Worm (Caenorhabditis elegans): ENCODE results near the gene F32D8.15.

The F32D8.15 gene

ce11 chrV:10938739-10939138 is 34.9 kb downstream of the F32D8.15 start, which contains the start of gene F17C11.11:
Gene F17C11.11, minus strand, starts transcription at chrV:10938817.
- TF ChIP-seq B0261.1 (tag; optimal IDR thresholded peaks at IDR 0.05): no peak
- peak; percentile 22 for TF ChIP-seq ZK185.1 (tag; optimal IDR thresholded peaks at IDR 0.05; ENCODE audit: poor library complexity, severe bottlenecking)
- no peak for TF ChIP-seq let-607 (tag; optimal IDR thresholded peaks at IDR 0.05)
- TF ChIP-seq chd-7 (tag; optimal IDR thresholded peaks at IDR 0.05): peak; percentile 20
- TF ChIP-seq mcd-1 (GFP tag; IDR thresholded peaks at IDR 0.05): no peak
- no peak for TF ChIP-seq B0035.1 (tag; optimal IDR thresholded peaks at IDR 0.05)
- no peak for TF ChIP-seq nhr-120 (GFP tag; IDR thresholded peaks at IDR 0.05)
- no peak for TF ChIP-seq dpff-1 (tag; optimal IDR thresholded peaks at IDR 0.05)
- no peak for TF ChIP-seq somi-1 (GFP tag; optimal IDR thresholded peaks at IDR 0.05)
- peak; percentile 80 for TF ChIP-seq nhr-80 (tag; optimal IDR thresholded peaks at IDR 0.05)
- no peak for TF ChIP-seq lin-26 (GFP tag; IDR thresholded peaks at IDR 0.05)
- TF ChIP-seq F52B5.7 (tag; optimal IDR thresholded peaks at IDR 0.05): no peak
- 0 out of 2 replicates have a peak, but pooled peaks have one; percentile 19 for TF ChIP-seq B0336.3 (GFP tag; IDR thresholded peaks at IDR 0.05)
- no peak for TF ChIP-seq ets-4 (GFP tag; optimal IDR thresholded peaks at IDR 0.05)
- peak; percentile 95 for TF ChIP-seq cebp-1 (GFP tag; IDR thresholded peaks at IDR 0.05)
- peak; percentile 99 for TF ChIP-seq cebp-1 (tag; optimal IDR thresholded peaks at IDR 0.05)

- TF ChIP-seq zfh-2 (GFP tag; conservative IDR thresholded peaks at IDR 0.05) (no peak), F52B5.7 (tag; optimal IDR thresholded peaks at IDR 0.05) (no peak), F55B11.4 (tag; optimal IDR thresholded peaks at IDR 0.05; ENCODE audit: borderline replicate concordance, insufficient read depth) (no peak), aptf-3 (GFP tag; IDR thresholded peaks at IDR 0.05) (no peak), tlf-1 (GFP tag; optimal IDR thresholded peaks at IDR 0.05) (no peak)
Measured at ce11 chrV:10939990-10940570, 36.2 kb downstream of the F32D8.15 start.

DNA sequence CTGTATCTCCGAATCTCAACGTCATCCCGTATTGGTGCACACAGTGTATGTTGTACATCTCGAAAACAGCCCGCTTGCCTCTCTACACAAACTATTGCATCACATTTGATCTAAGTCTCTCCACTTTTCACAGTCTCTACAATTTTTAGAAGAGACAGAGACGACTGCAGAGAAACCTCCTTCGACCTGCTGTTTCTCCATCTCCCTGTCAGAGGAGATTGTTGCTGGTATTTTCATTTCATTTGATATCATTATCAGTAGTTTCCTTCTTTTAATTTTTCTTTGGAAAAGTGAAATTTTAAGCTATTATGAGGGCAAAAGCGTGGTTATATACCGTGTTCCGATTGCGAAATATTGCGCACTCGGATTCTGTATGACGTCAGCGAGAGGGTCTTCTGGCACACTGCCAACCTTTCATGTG is 36.7 kb downstream of the F32D8.15 start:
- TF ChIP-seq bed-1 (GFP tag; IDR thresholded peaks at IDR 0.05) (no peak), ets-4 (GFP tag; optimal IDR thresholded peaks at IDR 0.05) (no peak), madf-10 (tag; optimal IDR thresholded peaks at IDR 0.05) (peak; percentile 62), lin-40 (tag; optimal IDR thresholded peaks at IDR 0.05) (peak; percentile 55), let-526 (GFP tag; IDR thresholded peaks at IDR 0.05) (0 out of 2 replicates have a peak, but pooled peaks have one; percentile 5), B0261.1 (tag; optimal IDR thresholded peaks at IDR 0.05) (no peak), aptf-2 (GFP tag; conservative IDR thresholded peaks at IDR 0.05) (no peak), ceh-58 (GFP tag; IDR thresholded peaks at IDR 0.05) (no peak), sptf-2 (GFP tag; optimal IDR thresholded peaks at IDR 0.05) (no peak), tlf-1 (GFP tag; optimal IDR thresholded peaks at IDR 0.05) (peak; percentile 42), F49E8.2 (tag; optimal IDR thresholded peaks at IDR 0.05; ENCODE audit: insufficient read depth) (no peak), attf-6 (GFP tag; IDR thresholded peaks at IDR 0.05) (no peak), let-607 (tag; optimal IDR thresholded peaks at IDR 0.05) (peak in 1 of 2 experiments; percentile 53), mcd-1 (GFP tag; IDR thresholded peaks at IDR 0.05) (peak; percentile 8; the same call in 1 of the 2 replicates), F57A8.1 (GFP tag; optimal IDR thresholded peaks at IDR 0.05) (no peak), unc-62 (GFP tag; optimal IDR thresholded peaks at IDR 0.05) (peak; percentile 9), atf-7 (tag; optimal IDR thresholded peaks at IDR 0.05) (peak; percentile 94), fkh-3 (tag; optimal IDR thresholded peaks at IDR 0.05) (no peak), ccch-3 (GFP tag; optimal IDR thresholded peaks at IDR 0.05) (no peak), Y56A3A.18 (GFP tag; IDR thresholded peaks at IDR 0.05) (no peak), lag-1 (GFP tag; IDR thresholded peaks at IDR 0.05) (no peak), B0035.1 (tag; optimal IDR thresholded peaks at IDR 0.05) (no peak), lin-35 (GFP tag; optimal IDR thresholded peaks at IDR 0.05) (no peak), nhr-90 (tag; optimal IDR thresholded peaks at IDR 0.05) (peak; percentile 57), nfya-1 (tag; optimal IDR thresholded peaks at IDR 0.05; ENCODE audit: borderline replicate concordance, insufficient read depth) (no peak), F33H1.4 (GFP tag; IDR thresholded peaks at IDR 0.05) (no peak), gei-17 (GFP tag; optimal IDR thresholded peaks at IDR 0.05) (peak; percentile 29), F39B2.1 (GFP tag; IDR thresholded peaks at IDR 0.05) (no peak), ceh-27 (GFP tag; optimal IDR thresholded peaks at IDR 0.05) (peak; percentile 52), nhr-80 (tag; optimal IDR thresholded peaks at IDR 0.05) (peak; percentile 96)

Data from whole organism, young adult.